Fruit fly (Drosophila melanogaster) whole organism, wandering third instar larva: ENCODE results near the gene CG31609.

Experiments
- CG32264 ChIP-seq: fragments of 200-800 bp; sonication (Bioruptor generic); optimal IDR thresholded peaks from 2 replicates; lab custom pipeline; 2016; ENCODE audit warnings: missing biosample characterization, missing genetic modification characterization
- CrebA ChIP-seq: fragments of 200-800 bp; sonication (Bioruptor generic); optimal IDR thresholded peaks from 2 replicates; lab custom pipeline; 2016; ENCODE audit warnings: missing biosample characterization, mild to moderate bottlenecking, missing genetic modification characterization, borderline replicate concordance
- Dfd ChIP-seq: fragments of >200 bp; optimal IDR thresholded peaks from 2 replicates; lab custom pipeline; 2017; ENCODE audit warnings: missing biosample characterization, missing genetic modification characterization
- Dif ChIP-seq: fragments of 200-275, 200-300 bp; sonication (Bioruptor generic); optimal IDR thresholded peaks from 2 replicates; lab custom pipeline; 2018; ENCODE audit warnings: missing biosample characterization, missing genetic modification characterization; ENCODE audit not compliant: partially characterized antibody
- HLH106 ChIP-seq: fragments of 200-800 bp; optimal IDR thresholded peaks from 3 replicates; lab custom pipeline; 2019; ENCODE audit warnings: missing biosample characterization, mild to moderate bottlenecking, missing genetic modification characterization, moderate library complexity
- Hr83 ChIP-seq: fragments of 200-300 bp; sonication (Bioruptor generic); optimal IDR thresholded peaks from 2 replicates; lab custom pipeline; 2016; ENCODE audit warnings: missing biosample characterization, mild to moderate bottlenecking, missing genetic modification characterization, moderate library complexity; ENCODE audit not compliant: poor library complexity, severe bottlenecking
- Jra ChIP-seq: sonication (Bioruptor generic); optimal IDR thresholded peaks from 2 replicates; lab custom pipeline; 2016; ENCODE audit warnings: missing biosample characterization, missing genetic modification characterization
- Mio ChIP-seq: sonication (Bioruptor generic); optimal IDR thresholded peaks from 2 replicates; lab custom pipeline; 2016; ENCODE audit warnings: missing biosample characterization, missing genetic modification characterization
- Myc ChIP-seq: fragments of >200 bp; optimal IDR thresholded peaks from 2 replicates; lab custom pipeline; 2017
- OdsH ChIP-seq: fragments of 200-800 bp; sonication (Bioruptor generic); optimal IDR thresholded peaks from 2 replicates; lab custom pipeline; 2016; ENCODE audit warnings: missing biosample characterization, mild to moderate bottlenecking, missing genetic modification characterization
- Rel ChIP-seq, 2 experiments: fragments of 200-800 bp; sonication (Bioruptor generic) in 1 of 2; optimal IDR thresholded peaks; 2 replicates in 1 of 2; 3 replicates in 1 of 2; lab custom pipeline; 2016 to 2019; ENCODE audit warnings: mild to moderate bottlenecking in 2 of 2, missing biosample characterization in 2 of 2, missing genetic modification characterization in 2 of 2, moderate library complexity in 1 of 2
- Vsx2 ChIP-seq: fragments of 200-300, 225-300 bp; sonication (Bioruptor generic); optimal IDR thresholded peaks from 2 replicates; lab custom pipeline; 2018; ENCODE audit warnings: missing biosample characterization, missing genetic modification characterization; ENCODE audit not compliant: partially characterized antibody
- br ChIP-seq: fragments of 200-800 bp; sonication (Bioruptor generic); optimal IDR thresholded peaks from 2 replicates; lab custom pipeline; 2016; ENCODE audit warnings: missing biosample characterization, missing genetic modification characterization
- brk ChIP-seq: fragments of 200-800 bp; sonication (Bioruptor generic); optimal IDR thresholded peaks from 2 replicates; lab custom pipeline; 2016; ENCODE audit warnings: missing biosample characterization, mild to moderate bottlenecking, missing genetic modification characterization
- dsf ChIP-seq: sonication (Bioruptor generic); optimal IDR thresholded peaks from 2 replicates; lab custom pipeline; 2016; ENCODE audit warnings: missing biosample characterization, missing genetic modification characterization, borderline replicate concordance
- ey ChIP-seq: fragments of 200-800 bp; sonication (Bioruptor generic); optimal IDR thresholded peaks from 2 replicates; lab custom pipeline; 2016; ENCODE audit warnings: missing biosample characterization, missing genetic modification characterization
- foxo ChIP-seq, 2 experiments: fragments of 200-800 bp; sonication (Bioruptor generic); optimal IDR thresholded peaks; 2 replicates in 1 of 2; 3 replicates in 1 of 2; lab custom pipeline; 2016 to 2017; ENCODE audit warnings: missing biosample characterization in 2 of 2, missing genetic modification characterization in 2 of 2
- fru ChIP-seq: fragments of 200-800 bp; sonication (Bioruptor generic); optimal IDR thresholded peaks from 3 replicates; lab custom pipeline; 2016; ENCODE audit warnings: missing biosample characterization, mild to moderate bottlenecking, missing genetic modification characterization
- h ChIP-seq: fragments of 200-800 bp; sonication (Bioruptor generic); optimal IDR thresholded peaks from 3 replicates; lab custom pipeline; 2016; ENCODE audit warnings: missing biosample characterization, mild to moderate bottlenecking, missing genetic modification characterization
- jim ChIP-seq: fragments of 175-275, 200-325 bp; sonication (Bioruptor generic); optimal IDR thresholded peaks from 2 replicates; lab custom pipeline; 2016; ENCODE audit warnings: missing biosample characterization, mild to moderate bottlenecking, missing genetic modification characterization
- pan ChIP-seq: fragments of >200 bp; optimal IDR thresholded peaks from 2 replicates; lab custom pipeline; 2017
- psq ChIP-seq: fragments of 200-800 bp; sonication (Bioruptor generic); optimal IDR thresholded peaks from 3 replicates; lab custom pipeline; 2017; ENCODE audit warnings: missing biosample characterization, mild to moderate bottlenecking, missing genetic modification characterization, moderate library complexity
- rgr ChIP-seq: fragments of 200-800 bp; sonication (Bioruptor generic); optimal IDR thresholded peaks from 3 replicates; lab custom pipeline; 2016; ENCODE audit warnings: missing biosample characterization, mild to moderate bottlenecking, missing genetic modification characterization
- sage ChIP-seq: fragments of 200-800 bp; sonication (Bioruptor generic); optimal IDR thresholded peaks from 2 replicates; lab custom pipeline; 2016; ENCODE audit warnings: missing biosample characterization, mild to moderate bottlenecking, missing genetic modification characterization
- sv ChIP-seq: fragments of 200-800 bp; sonication (Bioruptor generic); optimal IDR thresholded peaks from 3 replicates; lab custom pipeline; 2016; ENCODE audit warnings: missing biosample characterization, missing genetic modification characterization
- tai ChIP-seq: sonication (Bioruptor generic); optimal IDR thresholded peaks from 2 replicates; lab custom pipeline; 2016; ENCODE audit warnings: missing biosample characterization, missing genetic modification characterization
- usp ChIP-seq: fragments of >200 bp; optimal IDR thresholded peaks from 2 replicates; lab custom pipeline; 2017; ENCODE audit warnings: missing biosample characterization, missing genetic modification characterization

CG31609 gene

dm6 chr2L:9136712-9137111 is 39.3 kb downstream of the CG31609 start:
- peak; percentile 21 for TF ChIP-seq Vsx2 (GFP tag; lab: Kevin White, UChicago)
- TF ChIP-seq Dfd (GFP tag; lab: Kevin White, UChicago): no peak
- TF ChIP-seq, all 38 proteins: peak for 1

- no peak for TF ChIP-seq psq
- no peak for TF ChIP-seq sage (GFP tag; lab: Kevin White, UChicago)
- TF ChIP-seq dsf (GFP tag; lab: Kevin White, UChicago): no peak
- TF ChIP-seq brk (GFP tag; lab: Kevin White, UChicago): no peak
- no peak for TF ChIP-seq usp
- TF ChIP-seq Mio (GFP tag; lab: Kevin White, UChicago): no peak
- no peak for TF ChIP-seq h (GFP tag; lab: Kevin White, UChicago)
- no peak for TF ChIP-seq rgr (GFP tag; lab: Kevin White, UChicago)
- TF ChIP-seq CG32264 (GFP tag; lab: Kevin White, UChicago): no peak
- no peak for TF ChIP-seq Vsx2 (GFP tag; lab: Kevin White, UChicago)
- no peak for TF ChIP-seq Myc (lab: Kevin White, UChicago)
- TF ChIP-seq Rel (GFP tag; optimal IDR thresholded peaks at IDR 0.05; lab: Kevin White, UChicago): no peak
- TF ChIP-seq Rel (tag; optimal IDR thresholded peaks at IDR 0.05; lab: Kevin White, UChicago): no peak
- no peak for TF ChIP-seq CrebA (GFP tag; lab: Kevin White, UChicago)
- TF ChIP-seq sv (GFP tag; lab: Kevin White, UChicago): no peak
- TF ChIP-seq jim (GFP tag; lab: Kevin White, UChicago): no peak
- TF ChIP-seq Dif (GFP tag; lab: Kevin White, UChicago): no peak
- TF ChIP-seq br (GFP tag; lab: Kevin White, UChicago): no peak
- TF ChIP-seq pan: no peak
- no peak for TF ChIP-seq tai (GFP tag; lab: Kevin White, UChicago)
- no peak for TF ChIP-seq OdsH (GFP tag; lab: Kevin White, UChicago)
These were observed 43.6 kb downstream of the CG31609 start for dm6 chr2L:9140945-9141440.

dm6 chr2L:9145761-9146160 is 48.4 kb downstream of the CG31609 start:
- TF ChIP-seq psq (no peak), jim (GFP tag; lab: Kevin White, UChicago) (no peak), OdsH (GFP tag; lab: Kevin White, UChicago) (no peak), usp (no peak), ey (no peak), Vsx2 (GFP tag; lab: Kevin White, UChicago) (no peak), Dfd (GFP tag; lab: Kevin White, UChicago) (no peak), Hr83 (no peak), fru (no peak), tai (GFP tag; lab: Kevin White, UChicago) (no peak), CG32264 (GFP tag; lab: Kevin White, UChicago) (no peak), dsf (GFP tag; lab: Kevin White, UChicago) (no peak), sv (GFP tag; lab: Kevin White, UChicago) (no peak), Jra (no peak)
- TF ChIP-seq, all 38 proteins: peak for 0

- TF ChIP-seq foxo (GFP tag; optimal IDR thresholded peaks at IDR 0.05; lab: Kevin White, UChicago) (no peak), h (GFP tag; lab: Kevin White, UChicago) (no peak), HLH106 (tag; lab: Kevin White, UChicago) (no peak)
- TF ChIP-seq, all 38 proteins: peak for 0
These were observed 49.1 kb downstream of the CG31609 start for dm6 chr2L:9146270-9146975.
